Fruit fly (Drosophila melanogaster) whole organism, larva: Measurements from ENCODE around the gene CG33108.

Experiments used
- noc ChIP-seq: fragments of 200-800 bp; sonication (Bioruptor generic); optimal IDR thresholded peaks from 3 replicates; lab custom pipeline; 2019; ENCODE audit warnings: missing biosample characterization, mild to moderate bottlenecking, missing genetic modification characterization, moderate library complexity

CG33108 gene

dm6 chr3R:24024123-24024522 lies 28.7 kb downstream of the CG33108 start:
- TF ChIP-seq noc (tag; lab: Kevin White, UChicago): no peak

dm6 chr3R:24024688-24025087 lies 29.2 kb downstream of the CG33108 start:
- no peak for TF ChIP-seq noc (tag; lab: Kevin White, UChicago)

dm6 chr3R:24025715-24026467 lies 30.4 kb downstream of the CG33108 start:
- no peak for TF ChIP-seq noc (tag; lab: Kevin White, UChicago)

DNA sequence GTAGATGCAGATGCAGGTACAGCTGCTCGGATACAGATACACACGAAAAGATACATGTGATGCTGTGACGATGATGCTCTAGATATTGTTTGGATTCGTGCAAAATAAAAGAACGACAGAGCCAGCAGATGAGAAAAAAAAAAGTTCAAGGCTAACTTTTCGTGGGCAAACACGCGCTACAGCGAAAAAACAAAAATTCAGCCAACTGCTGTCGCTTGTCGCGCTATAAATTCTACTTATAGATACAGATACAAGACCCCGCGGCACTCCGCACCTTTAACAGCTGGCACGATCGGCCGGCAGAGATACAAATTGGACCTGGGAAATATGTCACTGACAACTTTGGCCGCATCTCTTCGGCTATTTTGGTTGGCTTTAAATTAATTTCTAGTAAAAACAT lies 31.0 kb downstream of the CG33108 start:
- no peak for TF ChIP-seq noc (tag; lab: Kevin White, UChicago)

dm6 chr3R:24027222-24027621 lies 31.8 kb downstream of the CG33108 start:
- no peak for TF ChIP-seq noc (tag; lab: Kevin White, UChicago)

DNA sequence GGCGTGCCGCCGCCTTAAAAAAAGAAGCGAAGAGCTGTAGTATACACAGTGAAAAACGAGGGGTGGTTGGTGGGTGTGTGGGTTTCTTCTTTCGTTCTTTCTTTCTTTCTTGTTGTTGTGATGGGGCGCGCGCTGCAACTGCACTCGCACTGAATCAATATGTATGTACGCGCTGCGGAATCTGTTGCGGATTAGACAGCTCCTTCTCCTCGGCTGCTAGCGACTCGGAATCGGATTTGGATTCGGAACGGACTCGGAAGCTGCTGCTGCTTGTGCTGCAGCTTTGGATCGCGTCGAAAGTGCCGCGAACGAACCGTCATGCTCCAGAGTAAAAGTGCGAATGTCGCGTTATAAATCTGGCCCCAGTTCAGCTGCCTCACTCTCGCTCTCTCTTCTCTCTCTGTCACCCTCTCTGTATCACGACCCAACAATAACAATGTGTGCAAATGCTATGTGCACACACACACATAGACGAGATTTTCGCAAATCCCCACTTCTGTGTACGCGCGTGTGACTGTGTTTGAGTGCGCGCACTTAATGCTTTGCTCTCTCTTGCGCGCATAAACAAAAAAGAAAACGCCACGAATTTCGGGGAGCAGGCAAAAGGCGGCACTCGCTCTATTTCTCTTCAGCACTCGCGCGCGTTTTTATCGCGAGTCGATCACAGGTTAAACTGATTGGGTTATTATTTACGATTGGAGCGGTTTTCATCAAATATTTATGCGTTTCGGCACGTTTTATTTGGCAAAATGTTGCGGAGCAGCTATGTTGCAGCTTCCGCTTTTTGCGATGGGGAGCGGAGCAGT lies 35.8 kb downstream of the CG33108 start:
- TF ChIP-seq noc (tag; lab: Kevin White, UChicago): peak; percentile 14

DNA sequence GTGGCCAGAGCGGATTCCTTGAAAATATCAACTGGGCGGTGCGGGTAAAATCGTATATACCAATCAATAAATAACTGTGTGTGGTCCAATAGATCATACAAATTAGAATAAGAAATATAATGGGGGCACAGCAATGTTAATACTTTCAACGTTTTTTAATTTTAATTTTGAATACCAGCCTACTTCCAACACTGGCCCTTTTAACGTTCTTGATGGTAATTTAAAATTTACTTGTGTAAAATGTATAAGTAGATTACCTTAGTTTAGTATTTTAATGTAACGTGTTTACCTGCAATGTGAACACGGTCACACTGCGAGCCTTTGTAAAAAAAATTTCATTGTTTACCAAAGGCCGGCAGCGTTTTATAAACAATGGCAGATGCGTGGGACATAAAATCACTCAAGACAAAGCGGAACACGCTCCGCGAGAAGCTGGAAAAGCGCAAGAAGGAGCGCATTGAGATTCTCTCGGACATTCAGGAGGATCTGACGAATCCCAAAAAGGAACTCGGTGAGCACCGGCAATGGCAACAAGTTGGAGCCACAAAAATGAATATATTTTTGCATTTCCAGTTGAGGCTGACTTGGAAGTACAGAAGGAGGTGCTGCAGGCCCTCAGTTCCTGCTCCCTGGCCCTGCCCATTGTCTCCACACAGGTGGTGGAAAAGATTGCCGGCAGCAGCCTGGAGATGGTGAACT lies 36.5 kb downstream of the CG33108 start, which contains the start of the genes KrT95D and Mettl3:
KrT95D (minus strand) TSS at position 3 of the 699 bp plus-strand sequence.
Mettl3 (plus strand) TSS at position 333 of the 699 bp plus-strand sequence.
- TF ChIP-seq noc (tag; lab: Kevin White, UChicago): no peak

- TF ChIP-seq noc (tag; lab: Kevin White, UChicago): peak; percentile 10
These were observed 42.2 kb downstream of the CG33108 start, which contains the start of gene spas for dm6 chr3R:24037538-24038265. Gene spas (plus strand): TSS chr3R:24038215.

dm6 chr3R:24038736-24039556 lies 43.5 kb downstream of the CG33108 start, which contains the start of gene Miro:
Gene Miro (minus strand): TSS chr3R:24038847.
- no peak for TF ChIP-seq noc (tag; lab: Kevin White, UChicago)

- TF ChIP-seq noc (tag; lab: Kevin White, UChicago): peak; percentile 41
These were observed 51.2 kb downstream of the CG33108 start for dm6 chr3R:24046580-24047225.
